Worm (Caenorhabditis elegans): Measurements from ENCODE around the gene mnat-1.

DNA sequence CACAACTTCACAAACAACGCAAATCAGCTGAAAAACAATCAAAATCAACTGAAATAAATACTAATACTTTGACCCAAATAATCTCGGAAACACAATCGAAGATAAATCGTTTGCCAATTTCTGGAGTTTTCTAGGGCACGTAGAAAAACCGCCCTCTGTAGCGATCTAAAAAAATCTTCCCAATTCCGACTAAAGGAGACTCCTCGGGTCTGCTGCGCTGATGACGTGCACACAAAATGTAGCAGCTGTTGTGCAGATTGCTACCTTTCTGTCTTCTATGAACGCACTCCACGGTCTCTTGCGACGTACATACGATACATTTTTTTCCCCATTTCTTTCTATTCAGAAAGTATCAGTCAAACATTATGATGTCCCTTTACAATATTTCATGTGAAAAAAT lies 9.9 kb upstream of the mnat-1 start, which contains the start of gene F53G2.1:
- TF ChIP-seq T22C8.4 (GFP tag; IDR thresholded peaks at IDR 0.05) (no peak), flt-1 (GFP tag; IDR thresholded peaks at IDR 0.05) (no peak), cog-1 (tag; optimal IDR thresholded peaks at IDR 0.05) (no peak), ztf-29 (GFP tag; IDR thresholded peaks at IDR 0.05) (no peak), tab-1 (GFP tag; IDR thresholded peaks at IDR 0.05) (no peak), klf-2 (GFP tag; conservative IDR thresholded peaks at IDR 0.05) (no peak), med-1 (GFP tag; optimal IDR thresholded peaks at IDR 0.05; ENCODE audit: insufficient read depth) (no peak), ref-1 (GFP tag; conservative IDR thresholded peaks at IDR 0.05) (no peak)

Measured in whole organism, midembryonic.